Worm (Caenorhabditis elegans): ENCODE data around the gene cki-1.

Gene cki-1

DNA sequence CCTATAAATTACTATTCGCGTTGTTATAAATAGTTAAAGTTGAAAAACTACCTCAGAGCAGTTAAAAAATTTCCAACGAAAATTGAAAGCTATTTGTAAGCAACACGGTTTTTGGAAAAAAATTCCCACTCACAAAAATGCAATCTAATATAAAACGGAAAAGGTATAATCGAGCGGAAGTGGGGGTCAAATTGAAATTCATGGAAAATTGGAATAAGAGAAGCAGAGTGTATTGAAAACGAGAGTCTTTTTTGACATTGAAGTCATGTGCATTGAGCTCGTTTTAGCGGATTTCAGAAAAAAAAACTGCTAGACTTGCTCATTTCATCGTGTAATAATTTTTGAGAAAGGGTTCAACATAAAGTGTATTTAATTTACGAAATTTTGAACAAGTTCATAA, 40.8 kb upstream of the cki-1 start:
- TF ChIP-seq mml-1 (tag; optimal IDR thresholded peaks at IDR 0.05) (no peak), lin-39 (tag; optimal IDR thresholded peaks at IDR 0.05) (no peak), ZK546.5 (tag; optimal IDR thresholded peaks at IDR 0.05) (no peak), pha-4 (tag; optimal IDR thresholded peaks at IDR 0.05) (no peak), nhr-25 (tag; optimal IDR thresholded peaks at IDR 0.05) (no peak), snpc-4 (tag; optimal IDR thresholded peaks at IDR 0.05) (no peak)

DNA sequence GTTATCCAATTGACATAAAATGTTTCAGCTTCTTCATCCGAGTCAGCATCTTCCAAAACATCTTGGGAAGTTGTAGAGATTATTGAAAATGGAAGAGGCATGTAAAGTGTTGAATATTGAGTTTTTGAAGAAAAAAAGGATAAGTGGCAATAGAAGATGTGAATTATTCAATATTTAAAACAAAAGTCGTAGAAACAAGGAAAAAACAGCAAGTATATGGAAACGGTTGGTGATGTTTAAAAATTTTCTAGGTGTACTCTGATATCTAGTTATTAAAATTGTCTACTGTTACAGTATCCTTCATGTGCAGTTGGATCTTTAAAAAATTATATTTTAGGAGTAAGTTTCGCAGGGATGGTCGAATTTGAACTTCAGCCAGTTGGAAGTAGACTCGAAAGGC, 39.1 kb upstream of the cki-1 start, which contains the start of gene C06A8.8:
Gene C06A8.8, minus strand, starts transcription at position 101 of the 400 bp plus-strand sequence.
- no peak for TF ChIP-seq egl-27 (tag; optimal IDR thresholded peaks at IDR 0.05)
- TF ChIP-seq ceh-9 (tag; optimal IDR thresholded peaks at IDR 0.05), result no peak
- TF ChIP-seq ceh-82 (tag; optimal IDR thresholded peaks at IDR 0.05), result no peak
- TF ChIP-seq zag-1 (tag; optimal IDR thresholded peaks at IDR 0.05), result no peak
- TF ChIP-seq nhr-28 (tag; optimal IDR thresholded peaks at IDR 0.05), result no peak
- no peak for TF ChIP-seq lin-39 (tag; optimal IDR thresholded peaks at IDR 0.05)
- no peak for TF ChIP-seq ztf-4 (tag; optimal IDR thresholded peaks at IDR 0.05)
- TF ChIP-seq fos-1 (tag; optimal IDR thresholded peaks at IDR 0.05), result no peak
- TF ChIP-seq jun-1 (tag; optimal IDR thresholded peaks at IDR 0.05), result no peak
- TF ChIP-seq mdl-1 (tag; optimal IDR thresholded peaks at IDR 0.05), result no peak
- no peak for TF ChIP-seq fkh-10 (GFP tag; optimal IDR thresholded peaks at IDR 0.05)
- no peak for TF ChIP-seq elt-2 (tag; optimal IDR thresholded peaks at IDR 0.05)
- TF ChIP-seq sea-2 (GFP tag; optimal IDR thresholded peaks at IDR 0.05), result no peak

DNA sequence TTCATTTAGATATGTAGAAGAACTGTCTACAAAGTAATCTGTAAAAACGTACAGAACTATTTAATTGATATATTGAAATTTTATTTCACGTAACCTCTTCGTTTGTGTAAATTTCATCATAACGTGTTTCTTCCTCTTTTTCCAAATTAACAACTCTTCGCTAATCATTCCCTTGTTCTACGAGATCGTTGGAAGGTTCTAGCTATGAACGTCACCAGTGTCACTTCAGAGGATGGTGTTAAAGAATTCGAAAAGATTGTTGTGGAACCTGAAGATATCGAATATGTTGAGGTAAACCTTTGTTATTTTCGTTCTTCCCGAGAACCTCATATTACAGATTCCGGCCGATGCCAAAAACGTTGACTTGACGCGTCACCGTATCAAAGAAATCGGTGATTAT, 38.6 kb upstream of the cki-1 start, which contains the start of gene C06A8.6:
Gene C06A8.6, plus strand, starts transcription at position 89 of the 400 bp plus-strand sequence.
- TF ChIP-seq unc-62 (GFP tag; optimal IDR thresholded peaks at IDR 0.05) (no peak), pqm-1 (tag; optimal IDR thresholded peaks at IDR 0.05) (no peak), ama-1 (optimal IDR thresholded peaks at IDR 0.05) (no peak), nhr-77 (tag; optimal IDR thresholded peaks at IDR 0.05) (no peak), R02D3.7 (tag; optimal IDR thresholded peaks at IDR 0.05) (no peak), jun-1 (tag; optimal IDR thresholded peaks at IDR 0.05) (no peak), sea-2 (GFP tag; optimal IDR thresholded peaks at IDR 0.05) (no peak), elt-2 (tag; optimal IDR thresholded peaks at IDR 0.05) (no peak), ceh-16 (tag; optimal IDR thresholded peaks at IDR 0.05) (no peak), lin-39 (tag; optimal IDR thresholded peaks at IDR 0.05) (no peak), nhr-25 (tag; optimal IDR thresholded peaks at IDR 0.05) (no peak), egl-5 (tag; optimal IDR thresholded peaks at IDR 0.05) (no peak), pha-4 (tag; optimal IDR thresholded peaks at IDR 0.05) (no peak), nhr-28 (tag; optimal IDR thresholded peaks at IDR 0.05) (no peak), tbx-2 (tag; optimal IDR thresholded peaks at IDR 0.05) (no peak), nhr-76 (tag; optimal IDR thresholded peaks at IDR 0.05) (no peak)

DNA sequence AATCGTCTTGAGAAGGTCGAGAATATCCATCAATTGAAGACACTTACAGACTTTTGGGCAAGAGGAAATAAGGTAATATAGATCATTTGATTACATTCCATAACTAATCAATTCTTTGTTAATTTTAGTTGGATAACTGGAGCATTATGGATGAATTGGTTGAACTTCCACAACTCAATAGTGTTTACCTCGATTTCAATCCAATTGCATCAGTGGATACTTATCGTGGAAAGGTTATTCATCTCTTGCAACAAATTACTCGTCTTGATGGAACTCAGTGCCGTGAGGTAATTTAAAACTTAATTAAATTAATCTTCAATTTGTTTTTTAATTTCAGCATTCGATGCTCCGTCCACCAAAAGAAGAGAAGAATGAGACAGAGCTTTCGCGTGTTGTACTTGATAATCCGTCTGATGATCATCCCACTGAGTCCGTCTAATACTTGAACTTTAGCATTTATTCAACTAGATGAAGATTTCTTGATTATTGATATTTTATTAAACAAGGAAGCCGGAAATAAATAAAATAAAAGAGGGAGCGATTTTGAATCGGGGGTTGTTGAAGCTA, 37.5 kb upstream of the cki-1 start:
- TF ChIP-seq elt-2 (tag; optimal IDR thresholded peaks at IDR 0.05), result peak; percentile 15
- TF ChIP-seq elt-3 (tag; optimal IDR thresholded peaks at IDR 0.05), result peak in 1 of 3 experiments; percentile 15
- peak; percentile 50 for TF ChIP-seq tbx-2 (tag; optimal IDR thresholded peaks at IDR 0.05)
- peak; percentile 88 for TF ChIP-seq nhr-43 (tag; optimal IDR thresholded peaks at IDR 0.05; ENCODE audit: poor library complexity, severe bottlenecking)
- peak; percentile 52 for TF ChIP-seq ama-1 (optimal IDR thresholded peaks at IDR 0.05)
- no peak for TF ChIP-seq ceh-16 (tag; optimal IDR thresholded peaks at IDR 0.05)

DNA sequence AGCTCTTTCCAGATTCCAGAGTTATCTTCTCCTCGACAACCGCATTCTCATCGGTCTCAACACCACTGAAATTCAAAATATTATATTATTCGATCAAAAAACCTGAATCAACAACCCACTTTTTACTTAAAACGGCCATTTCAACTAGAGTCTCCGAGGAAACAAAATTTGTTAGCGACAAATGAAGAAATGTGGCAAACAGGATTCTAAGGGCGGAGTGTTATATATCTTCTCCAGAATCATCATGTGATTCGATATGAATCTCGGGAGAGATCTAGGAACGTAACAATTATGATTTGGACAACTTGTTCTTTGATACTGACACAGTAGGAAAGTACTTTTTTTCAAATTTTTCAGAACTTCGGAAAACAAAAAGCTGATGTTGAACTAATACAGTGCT, 34.8 kb upstream of the cki-1 start:
- no peak for TF ChIP-seq nhr-12 (tag; optimal IDR thresholded peaks at IDR 0.05)
- TF ChIP-seq nhr-43 (tag; optimal IDR thresholded peaks at IDR 0.05; ENCODE audit: poor library complexity, severe bottlenecking), result peak; percentile 63
- TF ChIP-seq nhr-23 (tag; optimal IDR thresholded peaks at IDR 0.05), result peak; percentile 12
- no peak for TF ChIP-seq eor-1 (tag; optimal IDR thresholded peaks at IDR 0.05)

DNA sequence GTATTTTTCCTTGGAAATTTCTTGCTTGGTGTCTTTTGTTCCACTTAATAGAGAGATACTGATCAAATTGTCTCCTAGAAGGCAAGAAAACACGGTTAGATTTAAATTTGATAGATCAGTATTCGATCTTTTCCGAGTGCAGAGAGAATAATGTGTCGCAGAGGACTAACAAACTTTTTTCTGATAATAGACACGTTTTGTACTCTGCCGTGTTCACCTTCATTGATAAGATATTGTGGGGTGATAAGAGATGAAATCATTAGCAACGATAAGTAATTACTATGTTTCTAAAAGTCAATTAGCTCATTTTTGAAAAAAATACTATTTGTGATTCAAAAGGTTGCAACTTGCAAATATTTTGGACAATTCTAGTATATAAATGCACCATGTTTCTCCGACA, 34.3 kb upstream of the cki-1 start:
- TF ChIP-seq nhr-23 (tag; optimal IDR thresholded peaks at IDR 0.05) (peak; percentile 53), jun-1 (tag; optimal IDR thresholded peaks at IDR 0.05) (peak; percentile 22), elt-2 (tag; optimal IDR thresholded peaks at IDR 0.05) (peak; percentile 89), nhr-43 (tag; optimal IDR thresholded peaks at IDR 0.05; ENCODE audit: poor library complexity, severe bottlenecking) (peak; percentile 45), nhr-25 (tag; optimal IDR thresholded peaks at IDR 0.05) (peak; percentile 25), elt-1 (tag; optimal IDR thresholded peaks at IDR 0.05) (peak; percentile 41), R02D3.7 (tag; optimal IDR thresholded peaks at IDR 0.05) (no peak), elt-3 (tag; optimal IDR thresholded peaks at IDR 0.05) (peak in 2 of 3 experiments; percentile 89 to 90), egl-5 (tag; optimal IDR thresholded peaks at IDR 0.05) (no peak), pqm-1 (tag; optimal IDR thresholded peaks at IDR 0.05) (peak; percentile 89)

All from whole organism, L3 larva.